Worm (Caenorhabditis elegans) whole organism, L3 larva: ENCODE results near the gene str-3.

Experiments used
- R02D3.7 ChIP-seq: fragments of 150-350 bp; optimal IDR thresholded peaks from 2 replicates; lab custom pipeline; 2014; ENCODE audit warnings: missing biosample characterization, missing genetic modification characterization
- ceh-16 ChIP-seq: sonication (generic microtip); optimal IDR thresholded peaks from 2 replicates; lab custom pipeline; 2017; ENCODE audit warnings: missing biosample characterization, missing genetic modification characterization
- fkh-10 ChIP-seq: sonication (generic microtip); optimal IDR thresholded peaks from 2 replicates; lab custom pipeline; 2017; ENCODE audit warnings: missing biosample characterization, missing genetic modification reagents, missing genetic modification characterization
- jun-1 ChIP-seq: fragments of 150-350 bp; optimal IDR thresholded peaks from 2 replicates; lab custom pipeline; 2014; ENCODE audit warnings: missing biosample characterization, missing genetic modification reagents, missing genetic modification characterization
- lin-15B ChIP-seq: fragments of 150-350 bp; optimal IDR thresholded peaks from 2 replicates; lab custom pipeline; 2014; ENCODE audit warnings: missing biosample characterization, missing genetic modification characterization
- lin-39 ChIP-seq: fragments of 150-350 bp; optimal IDR thresholded peaks from 2 replicates; lab custom pipeline; 2018; ENCODE audit warnings: missing biosample characterization, missing genetic modification reagents, missing genetic modification characterization
- nhr-11 ChIP-seq: fragments of 150-350 bp; optimal IDR thresholded peaks from 2 replicates; lab custom pipeline; 2014; ENCODE audit warnings: missing biosample characterization, missing genetic modification characterization
- nhr-28 ChIP-seq: fragments of 150-350 bp; optimal IDR thresholded peaks from 2 replicates; lab custom pipeline; 2014; ENCODE audit warnings: missing biosample characterization, missing genetic modification characterization
- nhr-76 ChIP-seq: fragments of 150-350 bp; sonication (generic microtip); optimal IDR thresholded peaks from 5 replicates; lab custom pipeline; 2014; ENCODE audit warnings: missing biosample characterization, missing genetic modification characterization
- nhr-77 ChIP-seq: fragments of 150-350 bp; optimal IDR thresholded peaks from 2 replicates; lab custom pipeline; 2014; ENCODE audit warnings: missing biosample characterization, missing genetic modification characterization
- snpc-4 ChIP-seq: fragments of 150-350 bp; optimal IDR thresholded peaks from 2 replicates; lab custom pipeline; 2014; ENCODE audit warnings: missing biosample characterization, missing genetic modification characterization
- unc-39 ChIP-seq: sonication (generic microtip); optimal IDR thresholded peaks from 4 replicates; lab custom pipeline; 2017; ENCODE audit warnings: missing biosample characterization, missing genetic modification characterization
- unc-62 ChIP-seq: fragments of 150-350 bp; sonication (generic microtip); optimal IDR thresholded peaks from 4 replicates; lab custom pipeline; 2014; ENCODE audit warnings: missing biosample characterization, missing genetic modification reagents, missing genetic modification characterization
- ztf-4 ChIP-seq: fragments of 150-350 bp; optimal IDR thresholded peaks from 2 replicates; lab custom pipeline; 2014; ENCODE audit warnings: missing biosample characterization, missing genetic modification characterization

DNA sequence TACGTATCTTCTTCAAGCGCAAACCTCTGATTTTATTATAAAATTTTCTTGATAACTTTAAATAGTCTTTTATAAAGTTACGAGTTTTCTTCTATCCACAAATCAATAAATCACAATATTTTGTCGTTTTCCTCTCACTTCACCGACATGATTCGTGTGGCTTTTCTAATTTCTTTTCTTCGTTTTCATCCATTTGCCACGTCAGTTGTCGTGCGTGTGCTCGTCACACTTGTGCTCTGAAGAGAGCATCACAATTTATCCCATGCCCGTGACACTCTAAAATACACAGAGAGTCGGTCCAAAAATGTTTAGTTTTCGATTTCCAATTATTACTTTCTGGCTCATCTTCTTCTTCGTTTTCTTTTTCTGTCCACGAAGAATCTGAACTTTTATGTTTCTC, 11.7 kb upstream of the str-3 start:
- TF ChIP-seq ceh-16: no peak
- TF ChIP-seq lin-15B (tag; lab: Kevin White, UChicago): no peak
- TF ChIP-seq nhr-77 (tag; lab: Kevin White, UChicago): no peak
- no peak for TF ChIP-seq nhr-28 (tag; lab: Kevin White, UChicago)
- no peak for TF ChIP-seq ztf-4 (tag; lab: Kevin White, UChicago)
- TF ChIP-seq jun-1 (tag; lab: Kevin White, UChicago): no peak
- TF ChIP-seq nhr-76 (tag; lab: Kevin White, UChicago): no peak
- TF ChIP-seq fkh-10 (GFP tag; lab: Kevin White, UChicago): no peak
- no peak for TF ChIP-seq unc-39 (tag; lab: Kevin White, UChicago)
- TF ChIP-seq nhr-11 (tag; lab: Kevin White, UChicago): no peak
- no peak for TF ChIP-seq snpc-4 (tag; lab: Kevin White, UChicago)
- TF ChIP-seq R02D3.7 (tag; lab: Kevin White, UChicago): no peak
- TF ChIP-seq unc-62 (GFP tag; lab: Kevin White, UChicago): no peak
- TF ChIP-seq lin-39 (tag; lab: Kevin White, UChicago): no peak
